Worm (Caenorhabditis elegans) whole organism, L4/young adult: ENCODE results near the gene F14H8.2.

ENCODE experiments used
- W03F9.2 ChIP-seq: fragments of 150-350 bp; optimal IDR thresholded peaks from 2 replicates; lab custom pipeline; 2014; ENCODE audit warnings: missing biosample characterization, missing genetic modification characterization
- dao-5 ChIP-seq: sonication (generic microtip); optimal IDR thresholded peaks from 2 replicates; lab custom pipeline; 2016; ENCODE audit warnings: missing genotype, missing genetic modification characterization, moderate library complexity, missing compliant biosample characterization
- him-1 ChIP-seq: sonication (generic microtip); optimal IDR thresholded peaks from 2 replicates; lab custom pipeline; 2016; ENCODE audit warnings: missing genotype, missing genetic modification reagents, missing genetic modification characterization, missing compliant biosample characterization

DNA sequence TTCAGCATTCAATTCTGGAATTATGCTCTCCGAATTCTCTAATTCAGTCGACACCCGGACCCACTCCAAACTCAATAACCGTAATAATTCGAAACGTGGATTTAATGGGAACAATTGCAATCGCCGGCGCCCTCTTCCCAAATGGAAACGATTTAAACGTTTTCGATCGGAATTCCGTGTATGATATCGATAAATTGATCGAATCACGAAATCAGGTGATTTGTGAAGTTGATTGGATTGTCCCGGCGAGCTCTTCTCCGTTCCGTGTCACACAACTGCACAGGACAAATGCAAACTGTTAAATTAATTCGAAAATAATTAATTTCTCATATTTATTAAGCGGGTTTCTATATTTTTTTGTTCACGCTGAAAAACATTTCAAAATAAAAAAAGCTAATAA is 35.7 kb upstream of the F14H8.2 start, which contains the start of gene C25D7.16:
- no peak for TF ChIP-seq W03F9.2 (tag; lab: Kevin White, UChicago)
- no peak for TF ChIP-seq him-1
- TF ChIP-seq dao-5 (tag; lab: Kevin White, UChicago): no peak
